Worm (Caenorhabditis elegans): ENCODE results near the gene alh-7.

ce11 chrII:13508607-13509006 is 17.0 kb upstream of the alh-7 start:
- TF ChIP-seq lim-7 (GFP tag; IDR thresholded peaks at IDR 0.05): no peak
- peak; percentile 71 for TF ChIP-seq pqm-1 (tag; optimal IDR thresholded peaks at IDR 0.05)
- TF ChIP-seq unc-62 (GFP tag; optimal IDR thresholded peaks at IDR 0.05 in 1 of 2): peak in 1 of 2 experiments; percentile 77
- no peak for TF ChIP-seq unc-62 (tag; optimal IDR thresholded peaks at IDR 0.05)

Measured in whole organism, L4 larva.